Fruit fly (Drosophila melanogaster) whole organism, embryonic: Measurements from ENCODE around the gene CCT7.
A peak's percentile ranks its signal among the peaks of the same experiment; 100 is the strongest.

ENCODE experiments used
- Aef1 ChIP-seq: fragments of 200-800 bp; sonication (Bioruptor generic); IDR thresholded peaks from 3 replicates; pipeline ENCODE4 v1.3.6; 2022; ENCODE audit warnings: missing biosample characterization, missing genetic modification characterization
- Atf-2 ChIP-seq: fragments of 200-800 bp; sonication (Bioruptor generic); optimal IDR thresholded peaks from 2 replicates; lab custom pipeline; 2016; ENCODE audit warnings: missing biosample characterization, missing genetic modification characterization
- Atf6 ChIP-seq: fragments of 200-800 bp; sonication (Bioruptor generic); IDR thresholded peaks from 2 replicates; pipeline ENCODE4 v1.3.6; 2022; ENCODE audit warnings: missing biosample characterization, missing genetic modification characterization
- B-H1 ChIP-seq: fragments of 200-800 bp; sonication (Bioruptor generic); IDR thresholded peaks from 3 replicates; pipeline ENCODE4 v1.3.6; 2022; ENCODE audit warnings: missing biosample characterization, missing genetic modification characterization
- CG10274 ChIP-seq: fragments of 200-800 bp; sonication (Bioruptor generic); optimal IDR thresholded peaks from 3 replicates; lab custom pipeline; 2017; ENCODE audit warnings: missing biosample characterization, mild to moderate bottlenecking, missing genetic modification characterization
- CG10431 ChIP-seq: fragments of 200-800 bp; sonication (Bioruptor generic); optimal IDR thresholded peaks from 3 replicates; lab custom pipeline; 2018; ENCODE audit warnings: missing biosample characterization, mild to moderate bottlenecking, missing genetic modification characterization
- CG11560 ChIP-seq: fragments of 200-800 bp; sonication (Bioruptor generic); IDR thresholded peaks from 3 replicates; pipeline ENCODE4 v1.3.6; 2022; ENCODE audit warnings: missing biosample characterization, missing genetic modification characterization
- CG12219 ChIP-seq: fragments of 200-800 bp; sonication (Bioruptor generic); optimal IDR thresholded peaks from 3 replicates; lab custom pipeline; 2018; ENCODE audit warnings: missing biosample characterization, mild to moderate bottlenecking, missing genetic modification characterization
- CG15073 ChIP-seq: fragments of 200-800 bp; sonication (Bioruptor generic); optimal IDR thresholded peaks from 2 replicates; lab custom pipeline; 2016; ENCODE audit warnings: missing biosample characterization, missing genetic modification characterization
- CG15269 ChIP-seq: fragments of 200-800 bp; sonication (Bioruptor generic); optimal IDR thresholded peaks from 2 replicates; lab custom pipeline; 2018; ENCODE audit warnings: missing biosample characterization, mild to moderate bottlenecking, missing genetic modification characterization, moderate library complexity
- CG1603 ChIP-seq: fragments of 200-800 bp; sonication (Bioruptor generic); optimal IDR thresholded peaks from 2 replicates; lab custom pipeline; 2019; ENCODE audit warnings: missing biosample characterization, mild to moderate bottlenecking, missing genetic modification characterization, moderate library complexity
- CG17361 ChIP-seq: fragments of 200-800 bp; sonication (Bioruptor generic); IDR thresholded peaks from 3 replicates; pipeline ENCODE4 v1.3.6; 2022; ENCODE audit warnings: missing biosample characterization, missing genetic modification characterization
- CG18599 ChIP-seq: fragments of 200-800 bp; sonication (Bioruptor generic); optimal IDR thresholded peaks from 3 replicates; lab custom pipeline; 2017; ENCODE audit warnings: missing biosample characterization, missing genetic modification characterization, mild to moderate bottlenecking, moderate library complexity, missing genetic modification reagents
- CG2678 ChIP-seq: fragments of 200-800 bp; sonication (Bioruptor generic); optimal IDR thresholded peaks from 3 replicates; lab custom pipeline; 2019; ENCODE audit warnings: missing biosample characterization, mild to moderate bottlenecking, missing genetic modification characterization, moderate library complexity
- CG2875 ChIP-seq: fragments of 200-800 bp; sonication (Bioruptor generic); optimal IDR thresholded peaks from 2 replicates; lab custom pipeline; 2017; ENCODE audit warnings: missing biosample characterization, mild to moderate bottlenecking, missing genetic modification characterization, missing genetic modification reagents
- CG2889 ChIP-seq: fragments of 200-800 bp; sonication (Bioruptor generic); IDR thresholded peaks from 3 replicates; pipeline ENCODE4 v1.3.6; 2022; ENCODE audit warnings: missing biosample characterization, missing genetic modification characterization
- CG6765 ChIP-seq: fragments of 200-800 bp; sonication (Bioruptor generic); optimal IDR thresholded peaks from 3 replicates; lab custom pipeline; 2017; ENCODE audit warnings: missing biosample characterization, mild to moderate bottlenecking, missing genetic modification characterization
- CG7372 ChIP-seq: fragments of 200-800 bp; sonication (Bioruptor generic); IDR thresholded peaks from 2 replicates; pipeline ENCODE4 v1.3.6; 2022; ENCODE audit warnings: missing biosample characterization, missing genetic modification characterization
- CTCF ChIP-seq: fragments of 200-800 bp; sonication (Bioruptor generic); optimal IDR thresholded peaks from 2 replicates; lab custom pipeline; 2017; ENCODE audit warnings: missing biosample characterization, mild to moderate bottlenecking, missing genetic modification characterization, moderate library complexity
- Deaf1 ChIP-seq: fragments of 200-800 bp; optimal IDR thresholded peaks from 3 replicates; lab custom pipeline; 2019; ENCODE audit warnings: missing biosample characterization, mild to moderate bottlenecking, missing genetic modification characterization, moderate library complexity
- ERR ChIP-seq: fragments of 200-800 bp; sonication (Bioruptor generic); optimal IDR thresholded peaks from 2 replicates; lab custom pipeline; 2016; ENCODE audit warnings: missing biosample characterization, missing genetic modification characterization
- HHEX ChIP-seq: fragments of 200-800 bp; sonication (Bioruptor generic); optimal IDR thresholded peaks from 3 replicates; lab custom pipeline; 2017; ENCODE audit warnings: missing biosample characterization, mild to moderate bottlenecking, missing genetic modification characterization, missing genetic modification reagents
- HLH54F ChIP-seq: fragments of 200-800 bp; sonication (Bioruptor generic); optimal IDR thresholded peaks from 3 replicates; lab custom pipeline; 2016; ENCODE audit warnings: missing biosample characterization, missing genetic modification characterization
- Hsf ChIP-seq: fragments of 200-800 bp; sonication (Bioruptor generic); optimal IDR thresholded peaks from 3 replicates; lab custom pipeline; 2016; ENCODE audit warnings: missing biosample characterization, missing genetic modification characterization
- NC2β ChIP-seq: fragments of 200-800 bp; sonication (Bioruptor generic); optimal IDR thresholded peaks from 2 replicates; lab custom pipeline; 2016; ENCODE audit warnings: missing biosample characterization, missing genetic modification characterization
- NK7.1 ChIP-seq: fragments of 200-800 bp; sonication (Bioruptor generic); optimal IDR thresholded peaks from 3 replicates; lab custom pipeline; 2016; ENCODE audit warnings: missing biosample characterization, missing genetic modification characterization
- Optix ChIP-seq: fragments of 200-800 bp; sonication (Bioruptor generic); IDR thresholded peaks from 3 replicates; pipeline ENCODE4 v1.3.6; 2022; ENCODE audit warnings: missing biosample characterization, missing genetic modification characterization
- Rfx ChIP-seq: fragments of 200-800 bp; sonication (Bioruptor generic); IDR thresholded peaks from 2 replicates; pipeline ENCODE4 v1.3.6; 2022; ENCODE audit warnings: missing biosample characterization, missing genetic modification characterization
- Sry-β ChIP-seq: fragments of 200-800 bp; sonication (Bioruptor generic); optimal IDR thresholded peaks from 2 replicates; lab custom pipeline; 2018; ENCODE audit warnings: missing biosample characterization, mild to moderate bottlenecking, missing genetic modification characterization, moderate library complexity
- bigmax ChIP-seq: fragments of 200-800 bp; sonication (Bioruptor generic); optimal IDR thresholded peaks from 2 replicates; lab custom pipeline; 2018; ENCODE audit warnings: missing biosample characterization, mild to moderate bottlenecking, missing genetic modification characterization
- br ChIP-seq: fragments of >200 bp; optimal IDR thresholded peaks from 2 replicates; lab custom pipeline; 2017
- croc ChIP-seq: fragments of 200-800 bp; sonication (Bioruptor generic); conservative IDR thresholded peaks from 3 replicates; pipeline ENCODE4 v1.3.6; 2022; ENCODE audit warnings: missing biosample characterization, missing genetic modification characterization
- crp ChIP-seq, 2 experiments: fragments of 200-800 bp; sonication (Bioruptor generic); optimal IDR thresholded peaks; 2 replicates in 1 of 2; 3 replicates in 1 of 2; lab custom pipeline; 2017; ENCODE audit warnings: missing biosample characterization in 2 of 2, missing genetic modification characterization in 2 of 2, mild to moderate bottlenecking in 1 of 2, moderate library complexity in 1 of 2
- esg ChIP-seq: fragments of 200-800 bp; sonication (Bioruptor generic); conservative IDR thresholded peaks from 2 replicates; pipeline ENCODE4 v1.3.6; 2022; ENCODE audit warnings: missing biosample characterization, missing genetic modification characterization
- ewg ChIP-seq: fragments of 200-800 bp; sonication (Bioruptor generic); optimal IDR thresholded peaks from 3 replicates; lab custom pipeline; 2017; ENCODE audit warnings: mild to moderate bottlenecking, missing biosample characterization, missing genetic modification reagents, missing genetic modification characterization
- h ChIP-seq: fragments of >200 bp; optimal IDR thresholded peaks from 2 replicates; lab custom pipeline; 2017
- lab ChIP-seq: fragments of 200-800 bp; sonication (Bioruptor generic); optimal IDR thresholded peaks from 3 replicates; lab custom pipeline; 2017; ENCODE audit warnings: missing biosample characterization, missing genetic modification characterization, mild to moderate bottlenecking, moderate library complexity, missing genetic modification reagents
- lilli ChIP-seq: fragments of 200-800 bp; sonication (Bioruptor generic); optimal IDR thresholded peaks from 3 replicates; lab custom pipeline; 2016; ENCODE audit warnings: missing biosample characterization, missing genetic modification characterization
- nerfin-2 ChIP-seq: fragments of 200-800 bp; sonication (Bioruptor generic); IDR thresholded peaks from 2 replicates; pipeline ENCODE4 v1.3.6; 2022; ENCODE audit warnings: missing biosample characterization, missing genetic modification characterization; ENCODE audit not compliant: partially characterized antibody
- pnt ChIP-seq: fragments of 200-800 bp; sonication (Bioruptor generic); optimal IDR thresholded peaks from 3 replicates; lab custom pipeline; 2016; ENCODE audit warnings: missing biosample characterization, missing genetic modification characterization
- row ChIP-seq: fragments of 200-800 bp; sonication (Bioruptor generic); IDR thresholded peaks from 3 replicates; pipeline ENCODE4 v1.3.6; 2022; ENCODE audit warnings: missing biosample characterization, missing genetic modification characterization
- shn ChIP-seq: fragments of 200-800 bp; sonication (Bioruptor generic); optimal IDR thresholded peaks from 3 replicates; lab custom pipeline; 2016; ENCODE audit warnings: missing biosample characterization, missing genetic modification characterization
- sr ChIP-seq: fragments of 200-800 bp; sonication (Bioruptor generic); IDR thresholded peaks from 3 replicates; pipeline ENCODE4 v1.3.6; 2022; ENCODE audit warnings: missing biosample characterization, missing genetic modification characterization
- trh ChIP-seq: fragments of 200-800 bp; sonication (Bioruptor generic); optimal IDR thresholded peaks from 2 replicates; lab custom pipeline; 2016; ENCODE audit warnings: missing biosample characterization, missing genetic modification characterization
- tup ChIP-seq: fragments of 200-800 bp; sonication (Bioruptor generic); optimal IDR thresholded peaks from 2 replicates; lab custom pipeline; 2016; ENCODE audit warnings: missing biosample characterization, mild to moderate bottlenecking, missing genetic modification characterization, moderate library complexity
- unpg ChIP-seq: fragments of 200-800 bp; sonication (Bioruptor generic); optimal IDR thresholded peaks from 3 replicates; lab custom pipeline; 2018; ENCODE audit warnings: missing biosample characterization, mild to moderate bottlenecking, missing genetic modification characterization, moderate library complexity
- vfl ChIP-seq: fragments of 200-800 bp; sonication (Bioruptor generic); optimal IDR thresholded peaks from 2 replicates; lab custom pipeline; 2016; ENCODE audit warnings: missing biosample characterization, missing genetic modification characterization
- vvl ChIP-seq: fragments of 200-800 bp; sonication (Bioruptor generic); IDR thresholded peaks from 2 replicates; pipeline ENCODE4 v1.3.6; 2022; ENCODE audit warnings: missing biosample characterization, missing genetic modification characterization
- zen ChIP-seq: fragments of 200-800 bp; sonication (Bioruptor generic); optimal IDR thresholded peaks from 3 replicates; lab custom pipeline; 2018; ENCODE audit warnings: missing biosample characterization, mild to moderate bottlenecking, missing genetic modification characterization, moderate library complexity
- zfh1 ChIP-seq: fragments of 200-800 bp; sonication (Bioruptor generic); IDR thresholded peaks from 3 replicates; pipeline ENCODE4 v1.3.6; 2022; ENCODE audit warnings: missing biosample characterization, missing genetic modification characterization
- zfh2 ChIP-seq: fragments of 200-800 bp; sonication (Bioruptor generic); optimal IDR thresholded peaks from 2 replicates; lab custom pipeline; 2016; ENCODE audit warnings: missing biosample characterization, missing genetic modification characterization

CCT7 gene

dm6 chr3R:8811323-8811936, 10.1 kb downstream of the CCT7 start (continued):
- TF ChIP-seq zen: peak; percentile 96
- TF ChIP-seq lilli (GFP tag; lab: Kevin White, UChicago): peak; percentile 100
- peak; percentile 99 for TF ChIP-seq Atf6 (GFP tag; lab: Robert Waterston, UW)
- peak; percentile 99 for TF ChIP-seq NK7.1
- peak; percentile 97 for TF ChIP-seq ewg (GFP tag; lab: Kevin White, UChicago)
- TF ChIP-seq nerfin-2 (GFP tag; lab: Robert Waterston, UW): no peak; the same call in 1 of the 2 replicates
- peak; percentile 99 for TF ChIP-seq zfh2
- peak; percentile 98 for TF ChIP-seq NC2β (GFP tag; lab: Kevin White, UChicago)
- TF ChIP-seq CG12219 (GFP tag; lab: Kevin White, UChicago): peak; percentile 99
- peak; percentile 99 for TF ChIP-seq Hsf
- peak; percentile 90 for TF ChIP-seq bigmax (GFP tag; lab: Kevin White, UChicago)
- peak; percentile 99 for TF ChIP-seq Aef1 (GFP tag; lab: Robert Waterston, UW)
- TF ChIP-seq sr (GFP tag; lab: Robert Waterston, UW): peak; percentile 94
- no peak for TF ChIP-seq br
- peak; percentile 99 for TF ChIP-seq row (GFP tag; lab: Robert Waterston, UW)
- TF ChIP-seq h (lab: Kevin White, UChicago): no peak
- TF ChIP-seq CG18599 (GFP tag; lab: Kevin White, UChicago): peak; percentile 99
- TF ChIP-seq HHEX (GFP tag; lab: Kevin White, UChicago): peak; percentile 99
- TF ChIP-seq CG15269 (tag; lab: Kevin White, UChicago): peak; percentile 99
- peak; percentile 99 for TF ChIP-seq Atf-2 (GFP tag; lab: Kevin White, UChicago)
- TF ChIP-seq CG2875: peak; percentile 98
- peak; percentile 99 for TF ChIP-seq vvl (GFP tag; lab: Robert Waterston, UW)
- TF ChIP-seq trh (GFP tag; lab: Kevin White, UChicago): peak; percentile 97
- peak; percentile 88 for TF ChIP-seq Deaf1 (tag; lab: Kevin White, UChicago)
- peak; percentile 97 for TF ChIP-seq shn (GFP tag; lab: Kevin White, UChicago)
- TF ChIP-seq HLH54F (GFP tag; lab: Kevin White, UChicago): peak; percentile 99
- peak; percentile 86 for TF ChIP-seq CG10431 (GFP tag; lab: Kevin White, UChicago)
- TF ChIP-seq Rfx (GFP tag; lab: Robert Waterston, UW): peak; percentile 99
- peak; percentile 98 for TF ChIP-seq CG6765 (GFP tag; lab: Kevin White, UChicago)
- TF ChIP-seq CG1603 (tag; lab: Kevin White, UChicago): peak; percentile 98
- peak; percentile 95 for TF ChIP-seq CG17361
- peak; percentile 86 for TF ChIP-seq CG15073 (GFP tag; lab: Kevin White, UChicago)
- TF ChIP-seq CG2678 (tag; lab: Kevin White, UChicago): peak; percentile 99
- TF ChIP-seq CG10274 (GFP tag; lab: Kevin White, UChicago): peak; percentile 95
- TF ChIP-seq crp (GFP tag; optimal IDR thresholded peaks at IDR 0.05; lab: Kevin White, UChicago): peak; percentile 38 to 74
- peak; percentile 99 for TF ChIP-seq unpg (GFP tag; lab: Kevin White, UChicago)
- peak; percentile 97 for TF ChIP-seq tup (GFP tag; lab: Kevin White, UChicago)
- TF ChIP-seq croc (GFP tag; lab: Robert Waterston, UW): peak; percentile 96
- TF ChIP-seq CG2889: peak; percentile 99
- TF ChIP-seq Optix (GFP tag; lab: Robert Waterston, UW): peak; percentile 97
- peak; percentile 99 for TF ChIP-seq zfh1 (GFP tag; lab: Robert Waterston, UW)
- peak; percentile 69 for TF ChIP-seq Sry-β (GFP tag; lab: Kevin White, UChicago)
- TF ChIP-seq B-H1 (GFP tag; lab: Robert Waterston, UW): peak; percentile 98
- TF ChIP-seq CTCF (GFP tag; lab: Kevin White, UChicago): peak; percentile 75
- peak; percentile 98 for TF ChIP-seq ERR (GFP tag; lab: Kevin White, UChicago)
- peak; percentile 100 for TF ChIP-seq lab (GFP tag; lab: Kevin White, UChicago)
- TF ChIP-seq vfl (GFP tag; lab: Kevin White, UChicago): peak; percentile 98
- peak; percentile 99 for TF ChIP-seq pnt (GFP tag; lab: Kevin White, UChicago)
- TF ChIP-seq CG11560 (tag; lab: Robert Waterston, UW): peak; percentile 93
- peak; percentile 99 for TF ChIP-seq esg (GFP tag; lab: Robert Waterston, UW)
- peak; percentile 99 for TF ChIP-seq CG7372 (GFP tag; lab: Robert Waterston, UW)
